Worm (Caenorhabditis elegans) whole organism, L4 larva: ENCODE data around the gene E02C12.10.

Experiments used
- F10B5.3 ChIP-seq: sonication (generic microtip); optimal IDR thresholded peaks from 2 replicates; lab custom pipeline; 2016; ENCODE audit warnings: mild to moderate bottlenecking, missing genetic modification characterization, missing compliant biosample characterization
- F49E8.2 ChIP-seq: sonication (generic microtip); optimal IDR thresholded peaks from 2 replicates; lab custom pipeline; 2016; ENCODE audit warnings: missing compliant biosample characterization, mild to moderate bottlenecking, missing genetic modification characterization, borderline replicate concordance
- aly-2 ChIP-seq: sonication (generic microtip); optimal IDR thresholded peaks from 2 replicates; lab custom pipeline; 2018; ENCODE audit warnings: missing biosample characterization, missing genetic modification characterization
- egl-27 ChIP-seq: sonication (generic microtip); optimal IDR thresholded peaks from 3 replicates; lab custom pipeline; 2017; ENCODE audit warnings: missing biosample characterization, missing genetic modification reagents, missing genetic modification characterization
- fos-1 ChIP-seq: fragments of 150-350 bp; optimal IDR thresholded peaks from 2 replicates; lab custom pipeline; 2014; ENCODE audit warnings: missing biosample characterization, missing genetic modification characterization
- skn-1 ChIP-seq: fragments of 150-350 bp; optimal IDR thresholded peaks from 2 replicates; lab custom pipeline; 2014; ENCODE audit warnings: missing biosample characterization, missing genetic modification characterization
- snpc-1.2 ChIP-seq: fragments of 200-800 bp; sonication (Bioruptor generic); IDR thresholded peaks from 2 replicates; pipeline ENCODE4 v1.3.6; 2022; ENCODE audit warnings: missing genetic modification reagents, missing genetic modification characterization, missing compliant biosample characterization

ce11 chrV:9384949-9385348 is 6.7 kb upstream of the E02C12.10 start:
- no peak for TF ChIP-seq egl-27 (tag; lab: Kevin White, UChicago)
- TF ChIP-seq fos-1 (tag; lab: Kevin White, UChicago): no peak
- no peak for TF ChIP-seq skn-1
- no peak for TF ChIP-seq F10B5.3
- no peak for TF ChIP-seq aly-2 (tag; lab: Kevin White, UChicago)
- no peak for TF ChIP-seq snpc-1.2 (GFP tag; lab: Robert Waterston, UW)
- no peak for TF ChIP-seq F49E8.2 (tag; lab: Kevin White, UChicago)
